Fruit fly (Drosophila melanogaster) S2 (cell line): ENCODE data around the gene hoe1.

Source experiments
- CG8478 ChIP-seq: fragments of >200 bp; optimal IDR thresholded peaks from 2 replicates; lab custom pipeline; 2018
- CTCF ChIP-seq, 2 experiments: fragments of >200 bp; optimal IDR thresholded peaks; 2 replicates each; lab custom pipeline; 2018

- TF ChIP-seq CTCF (optimal IDR thresholded peaks at IDR 0.05; lab: Kevin White, UChicago) (no peak), CG8478 (lab: Kevin White, UChicago) (no peak)
Observed at dm6 chr2L:4906546-4907250, 25.5 kb downstream of the hoe1 start, which contains the start of gene snsl.
